Fruit fly (Drosophila melanogaster) whole organism, embryonic: Measurements from ENCODE around the gene GlyRS.

Experiments used
- Atf3 ChIP-seq: fragments of 200-800 bp; sonication (Bioruptor generic); optimal IDR thresholded peaks from 3 replicates; lab custom pipeline; 2016; ENCODE audit warnings: missing biosample characterization, missing genetic modification characterization
- Atf6 ChIP-seq: fragments of 200-800 bp; sonication (Bioruptor generic); IDR thresholded peaks from 2 replicates; pipeline ENCODE4 v1.3.6; 2022; ENCODE audit warnings: missing biosample characterization, missing genetic modification characterization
- Blimp-1 ChIP-seq: fragments of 200-800 bp; sonication (Bioruptor generic); optimal IDR thresholded peaks from 3 replicates; lab custom pipeline; 2018; ENCODE audit warnings: missing biosample characterization, missing genetic modification characterization, mild to moderate bottlenecking, moderate library complexity, missing genetic modification reagents
- CG11247 ChIP-seq: fragments of 200-800 bp; sonication (Bioruptor generic); IDR thresholded peaks from 2 replicates; pipeline ENCODE4 v1.3.6; 2022; ENCODE audit warnings: missing biosample characterization, missing genetic modification characterization
- CG12071 ChIP-seq: fragments of 200-800 bp; sonication (Bioruptor generic); optimal IDR thresholded peaks from 3 replicates; lab custom pipeline; 2018; ENCODE audit warnings: missing biosample characterization, mild to moderate bottlenecking, missing genetic modification characterization
- CG12236 ChIP-seq: fragments of 200-800 bp; sonication (Bioruptor generic); optimal IDR thresholded peaks from 2 replicates; lab custom pipeline; 2016; ENCODE audit warnings: missing biosample characterization, missing genetic modification characterization
- CG14014 ChIP-seq: fragments of 200-800 bp; sonication (Bioruptor generic); IDR thresholded peaks from 2 replicates; pipeline ENCODE4 v1.3.6; 2022; ENCODE audit warnings: missing biosample characterization, missing genetic modification characterization
- CG17385 ChIP-seq: fragments of 200-800 bp; sonication (Bioruptor generic); optimal IDR thresholded peaks from 3 replicates; lab custom pipeline; 2018; ENCODE audit warnings: missing biosample characterization, mild to moderate bottlenecking, missing genetic modification characterization
- CG1792 ChIP-seq: fragments of 200-800 bp; sonication (Bioruptor generic); optimal IDR thresholded peaks from 2 replicates; lab custom pipeline; 2016; ENCODE audit warnings: missing biosample characterization, missing genetic modification characterization
- CG30403 ChIP-seq: fragments of 200-800 bp; sonication (Bioruptor generic); optimal IDR thresholded peaks from 3 replicates; lab custom pipeline; 2016; ENCODE audit warnings: missing biosample characterization, missing genetic modification characterization
- CG30431 ChIP-seq: fragments of 200-800 bp; sonication (Bioruptor generic); optimal IDR thresholded peaks from 2 replicates; lab custom pipeline; 2017; ENCODE audit warnings: missing biosample characterization, missing genetic modification characterization
- CG5953 ChIP-seq: fragments of 200-800 bp; sonication (Bioruptor generic); IDR thresholded peaks from 2 replicates; pipeline ENCODE4 v1.3.6; 2022; ENCODE audit warnings: missing biosample characterization, missing genetic modification characterization
- CG6683 ChIP-seq: fragments of 200-800 bp; sonication (Bioruptor generic); optimal IDR thresholded peaks from 2 replicates; lab custom pipeline; 2017; ENCODE audit warnings: missing biosample characterization, mild to moderate bottlenecking, missing genetic modification characterization, missing genetic modification reagents
- CG6854 ChIP-seq: fragments of 200-800 bp; sonication (Bioruptor generic); optimal IDR thresholded peaks from 3 replicates; lab custom pipeline; 2017; ENCODE audit warnings: missing biosample characterization, mild to moderate bottlenecking, missing genetic modification characterization
- CG7987 ChIP-seq: fragments of 200-800 bp; sonication (Bioruptor generic); optimal IDR thresholded peaks from 2 replicates; lab custom pipeline; 2018; ENCODE audit warnings: missing biosample characterization, mild to moderate bottlenecking, missing genetic modification characterization, moderate library complexity
- CG9215 ChIP-seq: fragments of 200-800 bp; sonication (Bioruptor generic); IDR thresholded peaks from 2 replicates; pipeline ENCODE4 v1.3.6; 2022; ENCODE audit warnings: missing biosample characterization, missing genetic modification characterization
- CG9797 ChIP-seq: fragments of 200-800 bp; sonication (Bioruptor generic); optimal IDR thresholded peaks from 3 replicates; lab custom pipeline; 2018; ENCODE audit warnings: missing biosample characterization, mild to moderate bottlenecking, missing genetic modification characterization
- CG9876 ChIP-seq: fragments of 200-800 bp; sonication (Bioruptor generic); optimal IDR thresholded peaks from 2 replicates; lab custom pipeline; 2016; ENCODE audit warnings: missing biosample characterization, missing genetic modification characterization
- Fer1 ChIP-seq: fragments of 200-800 bp; sonication (Bioruptor generic); optimal IDR thresholded peaks from 2 replicates; lab custom pipeline; 2017; ENCODE audit warnings: missing biosample characterization, mild to moderate bottlenecking, missing genetic modification characterization
- Fer2 ChIP-seq: fragments of 200-800 bp; sonication (Bioruptor generic); optimal IDR thresholded peaks from 2 replicates; lab custom pipeline; 2018; ENCODE audit warnings: missing biosample characterization, mild to moderate bottlenecking, missing genetic modification characterization, moderate library complexity
- HLHmδ ChIP-seq: fragments of 200-800 bp; sonication (Bioruptor generic); optimal IDR thresholded peaks from 2 replicates; lab custom pipeline; 2018; ENCODE audit warnings: missing biosample characterization, mild to moderate bottlenecking, missing genetic modification characterization, moderate library complexity
- Hand ChIP-seq: fragments of 200-800 bp; sonication (Bioruptor generic); optimal IDR thresholded peaks from 2 replicates; lab custom pipeline; 2017; ENCODE audit warnings: mild to moderate bottlenecking, missing biosample characterization, missing genetic modification reagents, missing genetic modification characterization
- Hey ChIP-seq: fragments of 200-800 bp; sonication (Bioruptor generic); optimal IDR thresholded peaks from 3 replicates; lab custom pipeline; 2018; ENCODE audit warnings: missing biosample characterization, mild to moderate bottlenecking, missing genetic modification characterization
- Hr39 ChIP-seq: fragments of >200 bp; optimal IDR thresholded peaks from 2 replicates; lab custom pipeline; 2017
- Mad ChIP-seq: fragments of 200-800 bp; sonication (Bioruptor generic); optimal IDR thresholded peaks from 2 replicates; lab custom pipeline; 2016; ENCODE audit warnings: missing biosample characterization, missing genetic modification characterization
- NC2α ChIP-seq: fragments of 200-800 bp; sonication (Bioruptor generic); optimal IDR thresholded peaks from 2 replicates; lab custom pipeline; 2016; ENCODE audit warnings: missing biosample characterization, missing genetic modification characterization
- Poxn ChIP-seq: fragments of 200-800 bp; sonication (Bioruptor generic); IDR thresholded peaks from 2 replicates; pipeline ENCODE4 v1.3.6; 2022; ENCODE audit warnings: missing biosample characterization, missing genetic modification characterization
- Six4 ChIP-seq: fragments of 200-800 bp; sonication (Bioruptor generic); optimal IDR thresholded peaks from 2 replicates; lab custom pipeline; 2016; ENCODE audit warnings: missing biosample characterization, missing genetic modification characterization
- Sox100B ChIP-seq: fragments of 200-800 bp; sonication (Bioruptor generic); optimal IDR thresholded peaks from 3 replicates; lab custom pipeline; 2018; ENCODE audit warnings: missing biosample characterization, mild to moderate bottlenecking, missing genetic modification characterization
- Sox102F ChIP-seq: fragments of 200-800 bp; sonication (Bioruptor generic); optimal IDR thresholded peaks from 2 replicates; lab custom pipeline; 2018; ENCODE audit warnings: missing biosample characterization, mild to moderate bottlenecking, missing genetic modification characterization, moderate library complexity
- Spps ChIP-seq: fragments of 200-800 bp; sonication (Bioruptor generic); optimal IDR thresholded peaks from 2 replicates; lab custom pipeline; 2018; ENCODE audit warnings: missing biosample characterization, mild to moderate bottlenecking, missing genetic modification characterization
- Tbp ChIP-seq: fragments of >200 bp; optimal IDR thresholded peaks from 2 replicates; lab custom pipeline; 2018; ENCODE audit warnings: missing biosample characterization, missing genetic modification characterization
- Xrp1 ChIP-seq: fragments of 200-800 bp; sonication (Bioruptor generic); IDR thresholded peaks from 2 replicates; pipeline ENCODE4 v1.3.6; 2022; ENCODE audit warnings: missing biosample characterization, missing genetic modification characterization
- bbx ChIP-seq: fragments of 200-800 bp; sonication (Bioruptor generic); IDR thresholded peaks from 2 replicates; pipeline ENCODE4 v1.3.6; 2022; ENCODE audit warnings: missing biosample characterization, missing genetic modification characterization; ENCODE audit not compliant: partially characterized antibody
- cg ChIP-seq: fragments of 200-800 bp; sonication (Bioruptor generic); optimal IDR thresholded peaks from 3 replicates; lab custom pipeline; 2019; ENCODE audit warnings: missing biosample characterization, mild to moderate bottlenecking, missing genetic modification characterization, moderate library complexity
- dmrt99B ChIP-seq: fragments of 200-800 bp; sonication (Bioruptor generic); optimal IDR thresholded peaks from 2 replicates; lab custom pipeline; 2018; ENCODE audit warnings: missing biosample characterization, mild to moderate bottlenecking, missing genetic modification characterization, moderate library complexity
- en ChIP-seq: fragments of 200-800 bp; sonication (Bioruptor generic); optimal IDR thresholded peaks from 2 replicates; lab custom pipeline; 2016; ENCODE audit warnings: missing biosample characterization, missing genetic modification characterization
- fd3F ChIP-seq: fragments of 200-800 bp; sonication (Bioruptor generic); optimal IDR thresholded peaks from 2 replicates; lab custom pipeline; 2018; ENCODE audit warnings: missing biosample characterization, mild to moderate bottlenecking, missing genetic modification characterization, moderate library complexity
- fu2 ChIP-seq: fragments of 200-800 bp; sonication (Bioruptor generic); optimal IDR thresholded peaks from 2 replicates; lab custom pipeline; 2016; ENCODE audit warnings: missing biosample characterization, missing genetic modification characterization
- gsb-n ChIP-seq: fragments of 200-800 bp; sonication (Bioruptor generic); optimal IDR thresholded peaks from 3 replicates; lab custom pipeline; 2018; ENCODE audit warnings: missing biosample characterization, mild to moderate bottlenecking, missing genetic modification characterization
- ham ChIP-seq: fragments of 200-800 bp; sonication (Bioruptor generic); IDR thresholded peaks from 2 replicates; pipeline ENCODE4 v1.3.6; 2022; ENCODE audit warnings: missing biosample characterization, missing genetic modification characterization
- her ChIP-seq: fragments of 200-800 bp; sonication (Bioruptor generic); optimal IDR thresholded peaks from 2 replicates; lab custom pipeline; 2016; ENCODE audit warnings: missing biosample characterization, missing genetic modification characterization
- insv ChIP-seq, 2 experiments: fragments of 200-800 bp; sonication (Bioruptor generic); optimal IDR thresholded peaks; 3 replicates each; lab custom pipeline; 2016 to 2018; ENCODE audit warnings: missing biosample characterization in 2 of 2, missing genetic modification characterization in 2 of 2
- oc ChIP-seq: fragments of 200-800 bp; sonication (Bioruptor generic); optimal IDR thresholded peaks from 2 replicates; lab custom pipeline; 2018; ENCODE audit warnings: missing biosample characterization, mild to moderate bottlenecking, missing genetic modification characterization, moderate library complexity
- prd ChIP-seq, 3 experiments: fragments of >200 bp in 2 of 3; fragments of 200-800 bp in 1 of 3; sonication (Bioruptor generic) in 1 of 3; optimal IDR thresholded peaks in 2 of 3; IDR thresholded peaks in 1 of 3; 2 replicates in 2 of 3; 3 replicates in 1 of 3; pipeline versions ENCODE4 v1.3.6 to Lab custom; 2017 to 2022; ENCODE audit warnings: missing biosample characterization in 1 of 3, missing genetic modification characterization in 1 of 3
- row ChIP-seq: fragments of 200-800 bp; sonication (Bioruptor generic); IDR thresholded peaks from 3 replicates; pipeline ENCODE4 v1.3.6; 2022; ENCODE audit warnings: missing biosample characterization, missing genetic modification characterization
- sd ChIP-seq: fragments of 200-800 bp; sonication (Bioruptor generic); optimal IDR thresholded peaks from 3 replicates; lab custom pipeline; 2018; ENCODE audit warnings: missing biosample characterization, mild to moderate bottlenecking, missing genetic modification characterization, moderate library complexity
- slp2 ChIP-seq: fragments of 200-800 bp; sonication (Bioruptor generic); optimal IDR thresholded peaks from 2 replicates; lab custom pipeline; 2016; ENCODE audit warnings: missing biosample characterization, missing genetic modification characterization
- tgo ChIP-seq: fragments of 200-800 bp; sonication (Bioruptor generic); IDR thresholded peaks from 3 replicates; pipeline ENCODE4 v1.3.6; 2022; ENCODE audit warnings: missing biosample characterization, missing genetic modification characterization
- yki ChIP-seq: fragments of >200 bp; optimal IDR thresholded peaks from 3 replicates; lab custom pipeline; 2018
- z ChIP-seq: fragments of 200-800 bp; sonication (Bioruptor generic); IDR thresholded peaks from 3 replicates; pipeline ENCODE4 v1.3.6; 2022; ENCODE audit warnings: missing biosample characterization, missing genetic modification characterization

The GlyRS gene

DNA sequence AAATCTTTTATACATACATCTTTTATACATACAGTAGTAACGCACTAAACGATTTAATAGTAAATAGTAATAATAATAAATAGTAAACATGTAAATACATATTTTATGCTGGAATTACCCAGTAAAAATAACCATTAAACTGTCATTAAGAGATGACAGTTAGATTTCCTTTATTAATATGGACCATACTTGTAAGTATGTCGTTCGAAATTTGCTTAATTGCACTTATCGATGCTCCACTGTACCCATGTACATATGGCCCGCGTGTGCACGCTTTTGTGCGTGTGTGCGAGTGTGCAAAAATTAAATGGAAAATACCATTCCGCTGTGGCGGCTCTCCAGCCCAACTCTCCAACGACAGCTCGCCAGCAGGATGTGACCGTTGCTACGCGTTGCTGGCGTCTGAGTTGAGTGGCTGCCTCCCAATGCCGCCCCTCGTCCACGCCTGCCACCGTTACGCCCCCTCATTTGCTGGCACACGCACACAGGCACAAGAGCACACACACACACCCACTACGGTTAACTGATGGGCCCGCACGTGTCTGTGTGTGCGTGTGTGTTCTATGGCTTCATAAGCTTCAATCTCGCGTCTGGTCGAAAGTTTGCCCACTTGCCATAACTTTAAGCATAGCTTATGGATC, 7.8 kb downstream of the GlyRS start (continued):
- no peak for TF ChIP-seq CG30431 (GFP tag; lab: Kevin White, UChicago)
- TF ChIP-seq CG9876 = no peak
- no peak for TF ChIP-seq CG5953
- TF ChIP-seq row (GFP tag; lab: Robert Waterston, UW) = peak; percentile 61
- no peak for TF ChIP-seq CG12071 (GFP tag; lab: Kevin White, UChicago)
- TF ChIP-seq slp2 (GFP tag; lab: Kevin White, UChicago) = no peak
- no peak for TF ChIP-seq CG12236 (GFP tag; lab: Kevin White, UChicago)
- TF ChIP-seq fd3F (GFP tag; lab: Kevin White, UChicago) = no peak
- no peak for TF ChIP-seq her
- no peak for TF ChIP-seq Fer1
- TF ChIP-seq Tbp = no peak
- TF ChIP-seq sd (tag; lab: Kevin White, UChicago) = no peak
- no peak for TF ChIP-seq CG17385
- no peak for TF ChIP-seq insv (GFP tag; optimal IDR thresholded peaks at IDR 0.05; lab: Kevin White, UChicago)
- peak; percentile 26 for TF ChIP-seq dmrt99B (tag; lab: Kevin White, UChicago)
- 0 out of 2 replicates have a peak, but pooled peaks have one; percentile 14 for TF ChIP-seq CG11247 (GFP tag; lab: Robert Waterston, UW)
- no peak for TF ChIP-seq Sox100B
- no peak for TF ChIP-seq fu2 (GFP tag; lab: Kevin White, UChicago)
- no peak for TF ChIP-seq Xrp1 (GFP tag; lab: Robert Waterston, UW)
- TF ChIP-seq Fer2 (tag; lab: Kevin White, UChicago) = no peak
- no peak for TF ChIP-seq CG30403 (GFP tag; lab: Kevin White, UChicago)
- TF ChIP-seq Atf6 (GFP tag; lab: Robert Waterston, UW) = no peak
- peak; percentile 22 for TF ChIP-seq HLHmδ (GFP tag; lab: Kevin White, UChicago)
- TF ChIP-seq CG1792 (GFP tag; lab: Kevin White, UChicago) = no peak
- TF ChIP-seq Hr39 = no peak
- no peak for TF ChIP-seq ham (GFP tag; lab: Robert Waterston, UW)
- TF ChIP-seq CG9215 = no peak
- TF ChIP-seq Blimp-1 = no peak
- peak; percentile 92 for TF ChIP-seq Hey (tag; lab: Kevin White, UChicago)
- peak; percentile 63 for TF ChIP-seq cg
- no peak for TF ChIP-seq Hand
- no peak for TF ChIP-seq z (GFP tag; lab: Robert Waterston, UW)
- TF ChIP-seq Sox102F (GFP tag; lab: Kevin White, UChicago) = peak; percentile 20
- no peak for TF ChIP-seq Spps
- no peak for TF ChIP-seq Atf3
- no peak for TF ChIP-seq bbx (GFP tag; lab: Robert Waterston, UW)
- no peak for TF ChIP-seq gsb-n (tag; lab: Kevin White, UChicago)
- 0 out of 3 replicates have a peak, but pooled peaks have one; percentile 26 for TF ChIP-seq tgo (GFP tag; lab: Robert Waterston, UW)
- TF ChIP-seq Mad (GFP tag; lab: Kevin White, UChicago) = no peak
- no peak for TF ChIP-seq oc (tag; lab: Kevin White, UChicago)
- TF ChIP-seq yki = no peak
- TF ChIP-seq CG9797 (GFP tag; lab: Kevin White, UChicago) = no peak
- no peak for TF ChIP-seq CG14014 (GFP tag; lab: Robert Waterston, UW)
- TF ChIP-seq prd (optimal IDR thresholded peaks at IDR 0.05; lab: Kevin White, UChicago) = no peak
- TF ChIP-seq prd (GFP tag; IDR thresholded peaks at IDR 0.05; lab: Robert Waterston, UW) = peak; percentile 36; the same call in 2 of the 3 replicates
- TF ChIP-seq Six4 (GFP tag; lab: Kevin White, UChicago) = no peak
- no peak for TF ChIP-seq CG6683 (GFP tag; lab: Kevin White, UChicago)
- no peak for TF ChIP-seq en (GFP tag; lab: Kevin White, UChicago)
- no peak for TF ChIP-seq CG7987 (GFP tag; lab: Kevin White, UChicago)
- no peak for TF ChIP-seq CG6854
- TF ChIP-seq NC2α (GFP tag; lab: Kevin White, UChicago) = no peak
- TF ChIP-seq Poxn (GFP tag; lab: Robert Waterston, UW) = no peak
